Fruit fly (Drosophila melanogaster): ENCODE results near the gene Cpr67B.

- no peak for TF ChIP-seq lab (GFP tag; optimal IDR thresholded peaks at IDR 0.05)
- no peak for TF ChIP-seq Hr39 (optimal IDR thresholded peaks at IDR 0.05)
- TF ChIP-seq fd64A (GFP tag; optimal IDR thresholded peaks at IDR 0.05): no peak
- no peak for TF ChIP-seq CG11085 (GFP tag; IDR thresholded peaks at IDR 0.05)
- TF ChIP-seq CG6175 (GFP tag; IDR thresholded peaks at IDR 0.05): no peak
- TF ChIP-seq fru (optimal IDR thresholded peaks at IDR 0.05): no peak
- TF ChIP-seq CG7372 (GFP tag; IDR thresholded peaks at IDR 0.05): no peak
- no peak for TF ChIP-seq jing (GFP tag; optimal IDR thresholded peaks at IDR 0.05)
Observed at dm6 chr3L:9442625-9443282, 38.2 kb downstream of the Cpr67B start, which contains the start of gene Srg3.
